Worm (Caenorhabditis elegans) whole organism, young adult: ENCODE data around the gene gcy-8.

Source experiments
- C17E4.6 ChIP-seq: fragments of 200-800 bp; sonication (Bioruptor generic); IDR thresholded peaks from 2 replicates; pipeline ENCODE4 v1.3.6; 2022; ENCODE audit warnings: missing genetic modification reagents, missing genetic modification characterization, missing compliant biosample characterization
- D2030.7 ChIP-seq: fragments of 200-800 bp; sonication (Bioruptor generic); IDR thresholded peaks from 2 replicates; pipeline ENCODE4 v1.3.6; 2022; ENCODE audit warnings: missing genetic modification reagents, missing genetic modification characterization, missing compliant biosample characterization
- F10E7.11 ChIP-seq: sonication (generic microtip); optimal IDR thresholded peaks from 2 replicates; lab custom pipeline; 2017; ENCODE audit warnings: mild to moderate bottlenecking, missing genetic modification characterization, moderate library complexity, missing compliant biosample characterization
- F49E8.2 ChIP-seq: sonication (generic microtip); optimal IDR thresholded peaks from 3 replicates; lab custom pipeline; 2017; ENCODE audit warnings: missing genetic modification characterization, mild to moderate bottlenecking, missing compliant biosample characterization, antibody characterized with exemption, moderate library complexity; ENCODE audit not compliant: insufficient read depth
- F57A8.1 ChIP-seq: fragments of 200-800 bp; sonication (Bioruptor generic); optimal IDR thresholded peaks from 2 replicates; lab custom pipeline; 2018; ENCODE audit warnings: mild to moderate bottlenecking, missing genetic modification characterization, moderate library complexity, missing compliant biosample characterization
- T07F8.4 ChIP-seq: sonication (generic microtip); optimal IDR thresholded peaks from 2 replicates; lab custom pipeline; 2016; ENCODE audit warnings: mild to moderate bottlenecking, missing genetic modification characterization, moderate library complexity, missing compliant biosample characterization
- Y53F4B.3 ChIP-seq: fragments of 200-800 bp; sonication (Bioruptor generic); IDR thresholded peaks from 2 replicates; pipeline ENCODE4 v1.3.6; 2022; ENCODE audit warnings: missing genetic modification reagents, missing genetic modification characterization, missing compliant biosample characterization
- Y56A3A.18 ChIP-seq: fragments of 200-800 bp; sonication (Bioruptor generic); IDR thresholded peaks from 2 replicates; pipeline ENCODE4 v1.3.6; 2022; ENCODE audit warnings: missing genetic modification reagents, missing genetic modification characterization, missing compliant biosample characterization
- Y67H2A.10 ChIP-seq: fragments of 200-800 bp; sonication (Bioruptor generic); conservative IDR thresholded peaks from 2 replicates; pipeline ENCODE4 v1.3.6; 2022; ENCODE audit warnings: missing genetic modification reagents, missing genetic modification characterization, missing compliant biosample characterization
- Y95B8A.8 ChIP-seq: fragments of 200-800 bp; sonication (Bioruptor generic); IDR thresholded peaks from 2 replicates; pipeline ENCODE4 v1.3.6; 2022; ENCODE audit warnings: missing genetic modification reagents, missing genetic modification characterization, missing compliant biosample characterization
- ama-1 ChIP-seq, 3 experiments: fragments of 150-350 bp in 1 of 3; sonication (generic microtip) in 2 of 3; optimal IDR thresholded peaks; 2 replicates each; lab custom pipeline; 2014 to 2018; ENCODE audit warnings: missing biosample characterization in 2 of 3, missing genetic modification characterization in 2 of 3, missing genetic modification reagents in 2 of 3
- attf-5 ChIP-seq: fragments of 200-800 bp; sonication (Bioruptor generic); optimal IDR thresholded peaks from 2 replicates; lab custom pipeline; 2018; ENCODE audit warnings: mild to moderate bottlenecking, missing genetic modification characterization, missing compliant biosample characterization
- attf-6 ChIP-seq: fragments of 200-800 bp; sonication (Bioruptor generic); IDR thresholded peaks from 2 replicates; pipeline ENCODE4 v1.3.6; 2022; ENCODE audit warnings: missing genetic modification reagents, missing genetic modification characterization, missing compliant biosample characterization
- bed-2 ChIP-seq: fragments of 200-800 bp; sonication (Bioruptor generic); IDR thresholded peaks from 2 replicates; pipeline ENCODE4 v1.3.6; 2022; ENCODE audit warnings: missing genetic modification reagents, missing genetic modification characterization, missing compliant biosample characterization
- ccch-3 ChIP-seq: fragments of 200-800 bp; sonication (Bioruptor generic); optimal IDR thresholded peaks from 2 replicates; lab custom pipeline; 2018; ENCODE audit warnings: mild to moderate bottlenecking, missing genetic modification characterization, missing compliant biosample characterization
- cebp-2 ChIP-seq: fragments of 200-800 bp; sonication (Bioruptor generic); IDR thresholded peaks from 2 replicates; pipeline ENCODE4 v1.3.6; 2022; ENCODE audit warnings: missing genetic modification characterization, missing compliant biosample characterization
- ceh-27 ChIP-seq: fragments of 200-800 bp; sonication (Bioruptor generic); optimal IDR thresholded peaks from 2 replicates; lab custom pipeline; 2018; ENCODE audit warnings: mild to moderate bottlenecking, missing genetic modification characterization, moderate library complexity, missing compliant biosample characterization
- chd-7 ChIP-seq: sonication (generic microtip); optimal IDR thresholded peaks from 2 replicates; lab custom pipeline; 2016; ENCODE audit warnings: mild to moderate bottlenecking, missing genetic modification characterization, moderate library complexity, missing compliant biosample characterization
- dox-1 ChIP-seq: fragments of 200-800 bp; sonication (Bioruptor generic); IDR thresholded peaks from 2 replicates; pipeline ENCODE4 v1.3.6; 2022; ENCODE audit warnings: missing genetic modification reagents, missing genetic modification characterization, missing compliant biosample characterization
- dpl-1 ChIP-seq: fragments of 150-350 bp; optimal IDR thresholded peaks from 2 replicates; lab custom pipeline; 2014; ENCODE audit warnings: missing biosample characterization, missing genetic modification reagents, missing genetic modification characterization
- egl-18 ChIP-seq: fragments of 200-800 bp; sonication (Bioruptor generic); IDR thresholded peaks from 2 replicates; pipeline ENCODE4 v1.3.6; 2022; ENCODE audit warnings: missing genetic modification reagents, missing genetic modification characterization, missing compliant biosample characterization
- ekl-4 ChIP-seq: fragments of 200-800 bp; sonication (Bioruptor generic); IDR thresholded peaks from 2 replicates; pipeline ENCODE4 v1.3.6; 2022; ENCODE audit warnings: missing genetic modification reagents, missing genetic modification characterization, missing compliant biosample characterization
- ets-4 ChIP-seq: fragments of 200-800 bp; sonication (Bioruptor generic); optimal IDR thresholded peaks from 2 replicates; lab custom pipeline; 2018; ENCODE audit warnings: mild to moderate bottlenecking, missing genetic modification characterization, missing compliant biosample characterization
- fkh-3 ChIP-seq: sonication (generic microtip); optimal IDR thresholded peaks from 2 replicates; lab custom pipeline; 2016; ENCODE audit warnings: mild to moderate bottlenecking, missing genetic modification characterization, missing compliant biosample characterization
- gei-17 ChIP-seq: fragments of 200-800 bp; sonication (Bioruptor generic); optimal IDR thresholded peaks from 2 replicates; lab custom pipeline; 2018; ENCODE audit warnings: mild to moderate bottlenecking, missing genetic modification characterization, missing compliant biosample characterization
- hlh-12 ChIP-seq: sonication (generic microtip); optimal IDR thresholded peaks from 2 replicates; lab custom pipeline; 2016; ENCODE audit warnings: missing genetic modification characterization, missing compliant biosample characterization
- hrde-1 ChIP-seq: sonication (generic microtip); optimal IDR thresholded peaks from 2 replicates; lab custom pipeline; 2016; ENCODE audit warnings: missing genetic modification characterization, mild to moderate bottlenecking, missing compliant biosample characterization, moderate library complexity, missing genotype, missing genetic modification reagents, borderline replicate concordance
- hsf-1 ChIP-seq: fragments of 200-800 bp; sonication (Bioruptor generic); IDR thresholded peaks from 2 replicates; pipeline ENCODE4 v1.3.6; 2022; ENCODE audit warnings: missing genetic modification reagents, missing genetic modification characterization, missing compliant biosample characterization
- lag-1 ChIP-seq: fragments of 200-800 bp; sonication (Bioruptor generic); IDR thresholded peaks from 2 replicates; pipeline ENCODE4 v1.3.6; 2022; ENCODE audit warnings: missing genetic modification reagents, missing genetic modification characterization, missing compliant biosample characterization
- let-607 ChIP-seq, 2 experiments: fragments of 200-800 bp in 1 of 2; sonication (Bioruptor generic) in 1 of 2; sonication (generic microtip) in 1 of 2; optimal IDR thresholded peaks; 2 replicates each; lab custom pipeline; 2016 to 2018; ENCODE audit warnings: mild to moderate bottlenecking in 2 of 2, missing compliant biosample characterization in 2 of 2, missing genetic modification characterization in 2 of 2, moderate library complexity in 2 of 2, missing genotype in 1 of 2
- lsy-27 ChIP-seq: sonication (generic microtip); optimal IDR thresholded peaks from 2 replicates; lab custom pipeline; 2017; ENCODE audit warnings: missing genetic modification characterization, mild to moderate bottlenecking, missing compliant biosample characterization, antibody characterized with exemption, missing genotype, borderline replicate concordance; ENCODE audit not compliant: insufficient read depth
- madf-3 ChIP-seq: fragments of 200-800 bp; sonication (Bioruptor generic); IDR thresholded peaks from 2 replicates; pipeline ENCODE4 v1.3.6; 2022; ENCODE audit warnings: missing genetic modification reagents, missing genetic modification characterization, missing compliant biosample characterization
- madf-6 ChIP-seq: fragments of 200-800 bp; sonication (Bioruptor generic); IDR thresholded peaks from 2 replicates; pipeline ENCODE4 v1.3.6; 2022; ENCODE audit warnings: missing genetic modification reagents, missing genetic modification characterization, missing compliant biosample characterization
- mxl-1 ChIP-seq: sonication (generic microtip); optimal IDR thresholded peaks from 2 replicates; lab custom pipeline; 2016; ENCODE audit warnings: missing genetic modification characterization, missing compliant biosample characterization
- nfya-2 ChIP-seq: fragments of 200-800 bp; sonication (Bioruptor generic); IDR thresholded peaks from 2 replicates; pipeline ENCODE4 v1.3.6; 2022; ENCODE audit warnings: missing genetic modification reagents, missing genetic modification characterization, missing compliant biosample characterization
- nhr-90 ChIP-seq: sonication (generic microtip); optimal IDR thresholded peaks from 2 replicates; lab custom pipeline; 2016; ENCODE audit warnings: missing genotype, mild to moderate bottlenecking, missing genetic modification characterization, missing compliant biosample characterization
- pbrm-1 ChIP-seq: fragments of 200-800 bp; sonication (Bioruptor generic); IDR thresholded peaks from 2 replicates; pipeline ENCODE4 v1.3.6; 2022; ENCODE audit warnings: missing genetic modification reagents, missing genetic modification characterization, missing compliant biosample characterization
- pha-4 ChIP-seq: fragments of 150-350 bp; sonication (generic microtip); optimal IDR thresholded peaks from 2 replicates; lab custom pipeline; 2014; ENCODE audit warnings: missing biosample characterization, missing genetic modification reagents, missing genetic modification characterization
- rcor-1 ChIP-seq: fragments of 200-800 bp; sonication (Bioruptor generic); IDR thresholded peaks from 2 replicates; pipeline ENCODE4 v1.3.6; 2022; ENCODE audit warnings: missing genetic modification reagents, missing genetic modification characterization, missing compliant biosample characterization
- snpc-1.3 ChIP-seq: sonication (generic microtip); optimal IDR thresholded peaks from 2 replicates; lab custom pipeline; 2017; ENCODE audit warnings: missing genetic modification characterization, mild to moderate bottlenecking, missing compliant biosample characterization, antibody characterized with exemption, moderate library complexity, missing genotype, missing genetic modification reagents; ENCODE audit not compliant: insufficient read depth
- snpc-4 ChIP-seq, 5 experiments: fragments of 150-350 bp in 1 of 5; sonication (generic microtip) in 4 of 5; optimal IDR thresholded peaks; 2 replicates each; lab custom pipeline; 2014 to 2018; ENCODE audit warnings: missing genetic modification characterization in 5 of 5, missing biosample characterization in 3 of 5, antibody characterized with exemption in 2 of 5, mild to moderate bottlenecking in 2 of 5, missing compliant biosample characterization in 2 of 5, missing genotype in 2 of 5, moderate library complexity in 2 of 5, missing genetic modification reagents in 1 of 5
- somi-1 ChIP-seq: fragments of 200-800 bp; sonication (Bioruptor generic); optimal IDR thresholded peaks from 2 replicates; lab custom pipeline; 2018; ENCODE audit warnings: mild to moderate bottlenecking, missing genetic modification characterization, missing compliant biosample characterization
- sptf-2 ChIP-seq: fragments of 200-800 bp; sonication (Bioruptor generic); optimal IDR thresholded peaks from 2 replicates; lab custom pipeline; 2018; ENCODE audit warnings: mild to moderate bottlenecking, missing genetic modification characterization, missing compliant biosample characterization
- tbx-9 ChIP-seq: sonication (generic microtip); optimal IDR thresholded peaks from 2 replicates; lab custom pipeline; 2016; ENCODE audit warnings: borderline replicate concordance, missing genetic modification characterization, inconsistent platforms, missing compliant biosample characterization
- xnd-1 ChIP-seq: sonication (generic microtip); optimal IDR thresholded peaks from 2 replicates; lab custom pipeline; 2016; ENCODE audit warnings: missing genotype, missing genetic modification reagents, missing genetic modification characterization, missing compliant biosample characterization
- ztf-26 ChIP-seq: sonication (generic microtip); optimal IDR thresholded peaks from 2 replicates; lab custom pipeline; 2017; ENCODE audit warnings: missing genetic modification characterization, missing compliant biosample characterization
- ztf-3 ChIP-seq: fragments of 200-800 bp; sonication (Bioruptor generic); optimal IDR thresholded peaks from 2 replicates; lab custom pipeline; 2018; ENCODE audit warnings: mild to moderate bottlenecking, missing genetic modification characterization, missing compliant biosample characterization

Gene gcy-8

ce11 chrIV:7958092-7958491 lies 30.1 kb downstream of the gcy-8 start (continued):
- TF ChIP-seq ceh-27 (GFP tag; lab: Kevin White, UChicago) (no peak), snpc-1.3 (peak; percentile 83), dpl-1 (GFP tag; lab: Kevin White, UChicago) (peak; percentile 37), pha-4 (tag; lab: Kevin White, UChicago) (no peak), F57A8.1 (GFP tag; lab: Kevin White, UChicago) (no peak), attf-6 (GFP tag; lab: Robert Waterston, UW) (no peak), hlh-12 (tag; lab: Kevin White, UChicago) (no peak), Y53F4B.3 (no peak), egl-18 (GFP tag; lab: Robert Waterston, UW) (no peak), hsf-1 (GFP tag; lab: Robert Waterston, UW) (peak; percentile 97), let-607 (tag; optimal IDR thresholded peaks at IDR 0.05; lab: Kevin White, UChicago) (no peak), snpc-4 (GFP tag; optimal IDR thresholded peaks at IDR 0.05; lab: Kevin White, UChicago) (peak; percentile 4), snpc-4 (tag; optimal IDR thresholded peaks at IDR 0.05; lab: Kevin White, UChicago) (peak in 2 of 4 experiments; percentile 44 to 49), dox-1 (GFP tag; lab: Robert Waterston, UW) (peak; percentile 54), ekl-4 (GFP tag; lab: Robert Waterston, UW) (0 out of 2 replicates have a peak, but pooled peaks have one; percentile 13), lag-1 (GFP tag; lab: Robert Waterston, UW) (no peak), cebp-2 (GFP tag; lab: Robert Waterston, UW) (no peak), ama-1 (optimal IDR thresholded peaks at IDR 0.05; lab: Kevin White, UChicago) (no peak), ama-1 (GFP tag; optimal IDR thresholded peaks at IDR 0.05; lab: Kevin White, UChicago) (no peak), xnd-1 (tag; lab: Kevin White, UChicago) (peak; percentile 71), mxl-1 (no peak), Y95B8A.8 (peak; percentile 44; the same call in 1 of the 2 replicates), madf-6 (GFP tag; lab: Robert Waterston, UW) (peak; percentile 89), nhr-90 (no peak), T07F8.4 (tag; lab: Kevin White, UChicago) (no peak), nfya-2 (GFP tag; lab: Robert Waterston, UW) (no peak), attf-5 (GFP tag; lab: Kevin White, UChicago) (no peak), chd-7 (tag; lab: Kevin White, UChicago) (no peak), ets-4 (no peak), gei-17 (GFP tag; lab: Kevin White, UChicago) (no peak), ztf-26 (tag; lab: Kevin White, UChicago) (no peak), lsy-27 (tag; lab: Kevin White, UChicago) (no peak), pbrm-1 (GFP tag; lab: Robert Waterston, UW) (0 out of 2 replicates have a peak, but pooled peaks have one; percentile 51), ccch-3 (GFP tag; lab: Kevin White, UChicago) (no peak), F49E8.2 (tag; lab: Kevin White, UChicago) (peak; percentile 81), Y67H2A.10 (GFP tag; lab: Robert Waterston, UW) (no peak), madf-3 (peak; percentile 53; the same call in 1 of the 2 replicates), Y56A3A.18 (GFP tag; lab: Robert Waterston, UW) (no peak), bed-2 (no peak), tbx-9 (tag; lab: Kevin White, UChicago) (no peak), D2030.7 (peak; percentile 81), C17E4.6 (GFP tag; lab: Robert Waterston, UW) (0 out of 2 replicates have a peak, but pooled peaks have one; percentile 11), fkh-3 (tag; lab: Kevin White, UChicago) (no peak), rcor-1 (GFP tag; lab: Robert Waterston, UW) (no peak), hrde-1 (tag; lab: Kevin White, UChicago) (peak; percentile 32), sptf-2 (GFP tag; lab: Kevin White, UChicago) (no peak), ztf-3 (GFP tag; lab: Kevin White, UChicago) (no peak), somi-1 (GFP tag; lab: Kevin White, UChicago) (no peak), F10E7.11 (tag; lab: Kevin White, UChicago) (no peak)
